Worm (Caenorhabditis elegans) whole organism, L1 larva: Measurements from ENCODE around the gene mig-10.

ENCODE experiments used
- C04F5.9 ChIP-seq: sonication (generic microtip); optimal IDR thresholded peaks from 2 replicates; lab custom pipeline; 2016; ENCODE audit warnings: missing genetic modification characterization, missing compliant biosample characterization
- F16B12.6 ChIP-seq: fragments of 150-350 bp; optimal IDR thresholded peaks from 2 replicates; lab custom pipeline; 2014; ENCODE audit warnings: missing biosample characterization, missing genetic modification characterization
- blmp-1 ChIP-seq: fragments of 150-350 bp; optimal IDR thresholded peaks from 2 replicates; lab custom pipeline; 2014; ENCODE audit warnings: missing biosample characterization, missing genetic modification characterization
- dsc-1 ChIP-seq: sonication (generic microtip); optimal IDR thresholded peaks from 2 replicates; lab custom pipeline; 2016; ENCODE audit warnings: mild to moderate bottlenecking, missing genetic modification characterization, missing compliant biosample characterization
- efl-1 ChIP-seq, 4 experiments: fragments of 150-350 bp; optimal IDR thresholded peaks in 3 of 4; peaks in 1 of 4; 1 replicate in 1 of 4; 2 replicates in 3 of 4; lab custom pipeline; 2014; ENCODE audit warnings: missing biosample characterization in 2 of 4, missing genetic modification characterization in 2 of 4, missing genetic modification reagents in 2 of 4
- efl-3 ChIP-seq: fragments of 200-800 bp; sonication (Bioruptor generic); optimal IDR thresholded peaks from 2 replicates; lab custom pipeline; 2018; ENCODE audit warnings: mild to moderate bottlenecking, missing genetic modification characterization, missing compliant biosample characterization
- elt-2 ChIP-seq: sonication (generic microtip); optimal IDR thresholded peaks from 2 replicates; lab custom pipeline; 2016; ENCODE audit warnings: missing genetic modification characterization, mild to moderate bottlenecking, inconsistent platforms, missing compliant biosample characterization, missing genetic modification reagents
- elt-3 ChIP-seq, 6 experiments: fragments of 150-350 bp in 1 of 6; sonication (generic microtip); optimal IDR thresholded peaks; 2 replicates each; lab custom pipeline; 2017 to 2018; ENCODE audit warnings: missing biosample characterization in 6 of 6, missing genetic modification characterization in 6 of 6, inconsistent platforms in 1 of 6
- ets-5 ChIP-seq: fragments of 200-800 bp; sonication (Bioruptor generic); IDR thresholded peaks from 2 replicates; pipeline ENCODE4 v1.3.6; 2022; ENCODE audit warnings: missing genetic modification characterization, missing compliant biosample characterization
- fkh-4 ChIP-seq: sonication (generic microtip); optimal IDR thresholded peaks from 2 replicates; lab custom pipeline; 2016; ENCODE audit warnings: missing compliant biosample characterization, missing genetic modification characterization, borderline replicate concordance
- fkh-8 ChIP-seq: sonication (generic microtip); optimal IDR thresholded peaks from 2 replicates; lab custom pipeline; 2016; ENCODE audit warnings: mild to moderate bottlenecking, missing genetic modification characterization, missing compliant biosample characterization
- fos-1 ChIP-seq: fragments of 150-350 bp; optimal IDR thresholded peaks from 2 replicates; lab custom pipeline; 2014; ENCODE audit warnings: missing biosample characterization, missing genetic modification characterization
- hlh-17 ChIP-seq: fragments of 200-800 bp; sonication (Bioruptor generic); optimal IDR thresholded peaks from 2 replicates; lab custom pipeline; 2018; ENCODE audit warnings: missing genetic modification characterization, mild to moderate bottlenecking, missing compliant biosample characterization, moderate library complexity, borderline replicate concordance
- hlh-4 ChIP-seq: sonication (generic microtip); optimal IDR thresholded peaks from 2 replicates; lab custom pipeline; 2016; ENCODE audit warnings: mild to moderate bottlenecking, missing genetic modification characterization, missing compliant biosample characterization
- isw-1 ChIP-seq: fragments of 200-800 bp; sonication (Bioruptor generic); IDR thresholded peaks from 2 replicates; pipeline ENCODE4 v1.3.6; 2022; ENCODE audit warnings: missing genetic modification characterization, missing compliant biosample characterization
- lin-14 ChIP-seq: fragments of 200-800 bp; sonication (Bioruptor generic); optimal IDR thresholded peaks from 2 replicates; lab custom pipeline; 2018; ENCODE audit warnings: mild to moderate bottlenecking, missing genetic modification characterization, moderate library complexity, missing compliant biosample characterization
- lin-35 ChIP-seq, 2 experiments: fragments of 150-350 bp; optimal IDR thresholded peaks; 2 replicates each; lab custom pipeline; 2014; ENCODE audit warnings: missing biosample characterization in 2 of 2, missing genetic modification characterization in 2 of 2, missing genetic modification reagents in 2 of 2
- mab-9 ChIP-seq: fragments of 200-800 bp; sonication (Bioruptor generic); IDR thresholded peaks from 2 replicates; pipeline ENCODE4 v1.3.6; 2022; ENCODE audit warnings: missing genetic modification reagents, missing genetic modification characterization, missing compliant biosample characterization
- mef-2 ChIP-seq: fragments of 150-350 bp; optimal IDR thresholded peaks from 2 replicates; lab custom pipeline; 2014; ENCODE audit warnings: missing biosample characterization, missing genetic modification characterization
- mep-1 ChIP-seq: fragments of 150-350 bp; optimal IDR thresholded peaks from 2 replicates; lab custom pipeline; 2014; ENCODE audit warnings: missing biosample characterization, missing genetic modification characterization
- nhr-11 ChIP-seq: fragments of 150-350 bp; optimal IDR thresholded peaks from 2 replicates; lab custom pipeline; 2014; ENCODE audit warnings: missing biosample characterization, missing genetic modification characterization
- nhr-12 ChIP-seq: sonication (generic microtip); optimal IDR thresholded peaks from 2 replicates; lab custom pipeline; 2017; ENCODE audit warnings: missing biosample characterization, missing genetic modification characterization
- nhr-19 ChIP-seq: fragments of 200-800 bp; sonication (Bioruptor generic); conservative IDR thresholded peaks from 2 replicates; pipeline ENCODE4 v1.3.6; 2022; ENCODE audit warnings: missing genetic modification characterization, missing compliant biosample characterization
- nhr-20 ChIP-seq: sonication (generic microtip); optimal IDR thresholded peaks from 2 replicates; lab custom pipeline; 2016; ENCODE audit warnings: mild to moderate bottlenecking, missing genetic modification characterization, missing compliant biosample characterization
- nhr-237 ChIP-seq: fragments of 150-350 bp; optimal IDR thresholded peaks from 2 replicates; lab custom pipeline; 2014; ENCODE audit warnings: missing biosample characterization, missing genetic modification characterization
- nhr-28 ChIP-seq: fragments of 150-350 bp; optimal IDR thresholded peaks from 2 replicates; lab custom pipeline; 2014; ENCODE audit warnings: missing biosample characterization, missing genetic modification characterization
- nhr-47 ChIP-seq: sonication (generic microtip); optimal IDR thresholded peaks from 2 replicates; lab custom pipeline; 2016; ENCODE audit warnings: mild to moderate bottlenecking, missing genetic modification characterization, moderate library complexity, missing compliant biosample characterization
- nhr-71 ChIP-seq: sonication (generic microtip); optimal IDR thresholded peaks from 2 replicates; lab custom pipeline; 2016; ENCODE audit warnings: mild to moderate bottlenecking, missing genetic modification characterization, moderate library complexity, missing compliant biosample characterization
- nhr-84 ChIP-seq: sonication (generic microtip); optimal IDR thresholded peaks from 2 replicates; lab custom pipeline; 2017; ENCODE audit warnings: missing biosample characterization, missing genetic modification characterization
- nhr-85 ChIP-seq: sonication (generic microtip); peaks from one replicate; lab custom pipeline; 2016; ENCODE audit warnings: missing genetic modification characterization, inconsistent platforms, missing compliant biosample characterization
- nhr-90 ChIP-seq: sonication (generic microtip); optimal IDR thresholded peaks from 2 replicates; lab custom pipeline; 2016; ENCODE audit warnings: mild to moderate bottlenecking, missing genetic modification characterization, missing compliant biosample characterization; ENCODE audit not compliant: poor library complexity
- pag-3 ChIP-seq: sonication (generic microtip); optimal IDR thresholded peaks from 2 replicates; lab custom pipeline; 2017; ENCODE audit warnings: missing genetic modification characterization, mild to moderate bottlenecking, missing compliant biosample characterization, antibody characterized with exemption, borderline replicate concordance; ENCODE audit not compliant: insufficient read depth
- rnt-1 ChIP-seq: sonication (generic microtip); optimal IDR thresholded peaks from 2 replicates; lab custom pipeline; 2016; ENCODE audit warnings: mild to moderate bottlenecking, missing genetic modification characterization, moderate library complexity, missing compliant biosample characterization
- skn-1 ChIP-seq: fragments of 150-350 bp; optimal IDR thresholded peaks from 2 replicates; lab custom pipeline; 2014; ENCODE audit warnings: missing biosample characterization, missing genetic modification characterization
- snpc-4 ChIP-seq: fragments of 150-350 bp; optimal IDR thresholded peaks from 2 replicates; lab custom pipeline; 2014; ENCODE audit warnings: missing biosample characterization, missing genetic modification characterization
- sptf-1 ChIP-seq: fragments of 150-350 bp; optimal IDR thresholded peaks from 2 replicates; lab custom pipeline; 2014; ENCODE audit warnings: missing biosample characterization, missing genetic modification characterization
- swsn-7 ChIP-seq: sonication (generic microtip); optimal IDR thresholded peaks from 2 replicates; lab custom pipeline; 2016; ENCODE audit warnings: missing genetic modification characterization, missing compliant biosample characterization
- unc-62 ChIP-seq: fragments of 150-350 bp; optimal IDR thresholded peaks from 2 replicates; lab custom pipeline; 2014; ENCODE audit warnings: missing biosample characterization, missing genetic modification reagents, missing genetic modification characterization
- unc-86 ChIP-seq: sonication (generic microtip); optimal IDR thresholded peaks from 2 replicates; lab custom pipeline; 2016; ENCODE audit warnings: missing genetic modification characterization, missing compliant biosample characterization
- vab-15 ChIP-seq: sonication (generic microtip); optimal IDR thresholded peaks from 2 replicates; lab custom pipeline; 2017; ENCODE audit warnings: missing genotype, mild to moderate bottlenecking, missing genetic modification characterization, missing compliant biosample characterization
- xbp-1 ChIP-seq: sonication (generic microtip); optimal IDR thresholded peaks from 2 replicates; lab custom pipeline; 2016; ENCODE audit warnings: missing genetic modification characterization, missing compliant biosample characterization
- zip-4 ChIP-seq: fragments of 200-800 bp; sonication (Bioruptor generic); optimal IDR thresholded peaks from 2 replicates; lab custom pipeline; 2018; ENCODE audit warnings: mild to moderate bottlenecking, missing genetic modification characterization, moderate library complexity, missing compliant biosample characterization
- ztf-11 ChIP-seq, 2 experiments: sonication (generic microtip); optimal IDR thresholded peaks; 2 replicates each; lab custom pipeline; 2016 to 2017; ENCODE audit warnings: missing genetic modification characterization in 2 of 2, missing biosample characterization in 1 of 2, missing compliant biosample characterization in 1 of 2

The mig-10 gene

ce11 chrIII:8354644-8355461 lies 76.0 kb downstream of the mig-10 start, which contains the start of gene unc-116 (continued):
- TF ChIP-seq efl-3 (GFP tag; lab: Kevin White, UChicago): no peak
- TF ChIP-seq nhr-237 (tag; lab: Kevin White, UChicago): peak; percentile 11
- no peak for TF ChIP-seq elt-2 (tag; lab: Kevin White, UChicago)
- TF ChIP-seq sptf-1: no peak
- TF ChIP-seq lin-14: peak; percentile 75
- TF ChIP-seq nhr-11: no peak
- TF ChIP-seq isw-1 (GFP tag; lab: Robert Waterston, UW): peak; percentile 43; the same call in 1 of the 2 replicates
- no peak for TF ChIP-seq ztf-11 (tag; optimal IDR thresholded peaks at IDR 0.05; lab: Kevin White, UChicago)
- no peak for TF ChIP-seq mab-9 (GFP tag; lab: Robert Waterston, UW)
- TF ChIP-seq nhr-19 (GFP tag; lab: Robert Waterston, UW): peak; percentile 32; the same call in 1 of the 2 replicates
- TF ChIP-seq nhr-20 (tag; lab: Kevin White, UChicago): no peak
- no peak for TF ChIP-seq pag-3 (tag; lab: Kevin White, UChicago)
- TF ChIP-seq nhr-12 (tag; lab: Kevin White, UChicago): no peak
- no peak for TF ChIP-seq C04F5.9 (tag; lab: Kevin White, UChicago)
- peak; percentile 63 for TF ChIP-seq nhr-71 (tag; lab: Kevin White, UChicago)
- peak; percentile 47 for TF ChIP-seq nhr-47 (tag; lab: Kevin White, UChicago)
- TF ChIP-seq skn-1 (tag; lab: Kevin White, UChicago): peak; percentile 94
- peak in 1 of 6 experiments; percentile 13 for TF ChIP-seq elt-3 (tag; optimal IDR thresholded peaks at IDR 0.05; lab: Kevin White, UChicago)
- peak; percentile 8 for TF ChIP-seq fos-1 (tag; lab: Kevin White, UChicago)
- no peak for TF ChIP-seq fkh-4 (tag; lab: Kevin White, UChicago)
- TF ChIP-seq unc-86 (tag; lab: Kevin White, UChicago): no peak
- TF ChIP-seq lin-35 (GFP tag; optimal IDR thresholded peaks at IDR 0.05; lab: Kevin White, UChicago): peak; percentile 38 to 39
- peak; percentile 9 for TF ChIP-seq snpc-4 (tag; lab: Kevin White, UChicago)
- TF ChIP-seq rnt-1: no peak
- TF ChIP-seq zip-4 (GFP tag; lab: Kevin White, UChicago): peak; percentile 92
- no peak for TF ChIP-seq nhr-90 (tag; lab: Kevin White, UChicago)
- TF ChIP-seq nhr-84 (tag; lab: Kevin White, UChicago): no peak
- no peak for TF ChIP-seq mef-2 (tag; lab: Kevin White, UChicago)
- peak; percentile 74 for TF ChIP-seq nhr-85
- TF ChIP-seq swsn-7 (tag; lab: Kevin White, UChicago): peak; percentile 2
- TF ChIP-seq vab-15: no peak
- TF ChIP-seq efl-1 (optimal IDR thresholded peaks at IDR 0.05; lab: Kevin White, UChicago): peak; percentile 31 to 74
- TF ChIP-seq efl-1 (GFP tag; optimal IDR thresholded peaks at IDR 0.05 in 1 of 2; lab: Kevin White, UChicago): peak; percentile 54 to 94
- TF ChIP-seq nhr-28 (tag; lab: Kevin White, UChicago): no peak
- TF ChIP-seq xbp-1 (tag; lab: Kevin White, UChicago): no peak
- TF ChIP-seq hlh-17 (GFP tag; lab: Kevin White, UChicago): no peak
- peak; percentile 35 for TF ChIP-seq blmp-1 (tag; lab: Kevin White, UChicago)
- peak; percentile 67 for TF ChIP-seq fkh-8
- TF ChIP-seq dsc-1: no peak
- peak; percentile 57 for TF ChIP-seq mep-1 (tag; lab: Kevin White, UChicago)
- TF ChIP-seq unc-62 (GFP tag; lab: Kevin White, UChicago): no peak
- no peak for TF ChIP-seq hlh-4 (tag; lab: Kevin White, UChicago)
- TF ChIP-seq ets-5 (GFP tag; lab: Robert Waterston, UW): no peak
- TF ChIP-seq F16B12.6 (tag; lab: Kevin White, UChicago): peak; percentile 43
